Fruit fly (Drosophila melanogaster) whole organism, embryonic: ENCODE data around the gene CG16717.

Experiments
- Asciz ChIP-seq: fragments of 200-800 bp; sonication (Bioruptor generic); optimal IDR thresholded peaks from 2 replicates; lab custom pipeline; 2017; ENCODE audit warnings: missing biosample characterization, mild to moderate bottlenecking, missing genetic modification characterization, missing genetic modification reagents
- Blimp-1 ChIP-seq: fragments of 200-800 bp; sonication (Bioruptor generic); optimal IDR thresholded peaks from 3 replicates; lab custom pipeline; 2018; ENCODE audit warnings: missing biosample characterization, missing genetic modification characterization, mild to moderate bottlenecking, moderate library complexity, missing genetic modification reagents
- C15 ChIP-seq: fragments of 200-800 bp; sonication (Bioruptor generic); IDR thresholded peaks from 3 replicates; pipeline ENCODE4 v1.3.6; 2022; ENCODE audit warnings: missing biosample characterization, missing genetic modification characterization
- CG10267 ChIP-seq: fragments of 200-800 bp; sonication (Bioruptor generic); optimal IDR thresholded peaks from 2 replicates; lab custom pipeline; 2018; ENCODE audit warnings: missing biosample characterization, mild to moderate bottlenecking, missing genetic modification characterization, moderate library complexity
- CG10321 ChIP-seq: fragments of 200-800 bp; sonication (Bioruptor generic); IDR thresholded peaks from 2 replicates; pipeline ENCODE4 v1.3.6; 2022; ENCODE audit warnings: missing biosample characterization, missing genetic modification characterization
- CG10654 ChIP-seq: fragments of 200-800 bp; sonication (Bioruptor generic); optimal IDR thresholded peaks from 2 replicates; lab custom pipeline; 2016; ENCODE audit warnings: missing biosample characterization, missing genetic modification characterization
- CG12155 ChIP-seq: fragments of 200-800 bp; sonication (Bioruptor generic); optimal IDR thresholded peaks from 3 replicates; lab custom pipeline; 2016; ENCODE audit warnings: missing biosample characterization, missing genetic modification characterization
- CG1233 ChIP-seq: fragments of 200-800 bp; sonication (Bioruptor generic); optimal IDR thresholded peaks from 4 replicates; lab custom pipeline; 2018; ENCODE audit warnings: missing biosample characterization, mild to moderate bottlenecking, missing genetic modification characterization
- CG14860 ChIP-seq: fragments of 200-800 bp; sonication (Bioruptor generic); IDR thresholded peaks from 3 replicates; pipeline ENCODE4 v1.3.6; 2022; ENCODE audit warnings: missing biosample characterization, missing genetic modification characterization; ENCODE audit not compliant: partially characterized antibody
- CG15011 ChIP-seq: fragments of 200-800 bp; sonication (Bioruptor generic); optimal IDR thresholded peaks from 3 replicates; lab custom pipeline; 2018; ENCODE audit warnings: missing biosample characterization, mild to moderate bottlenecking, missing genetic modification characterization
- CG1647 ChIP-seq: fragments of 200-800 bp; sonication (Bioruptor generic); optimal IDR thresholded peaks from 3 replicates; lab custom pipeline; 2016; ENCODE audit warnings: missing biosample characterization, missing genetic modification characterization
- CG17186 ChIP-seq: fragments of 200-800 bp; sonication (Bioruptor generic); optimal IDR thresholded peaks from 3 replicates; lab custom pipeline; 2017; ENCODE audit warnings: missing biosample characterization, missing genetic modification reagents, missing genetic modification characterization
- CG18476 ChIP-seq: fragments of 200-800 bp; sonication (Bioruptor generic); optimal IDR thresholded peaks from 2 replicates; lab custom pipeline; 2016; ENCODE audit warnings: missing biosample characterization, mild to moderate bottlenecking, missing genetic modification characterization
- CG2889 ChIP-seq: fragments of 200-800 bp; sonication (Bioruptor generic); IDR thresholded peaks from 3 replicates; pipeline ENCODE4 v1.3.6; 2022; ENCODE audit warnings: missing biosample characterization, missing genetic modification characterization
- CG30403 ChIP-seq: fragments of 200-800 bp; sonication (Bioruptor generic); optimal IDR thresholded peaks from 3 replicates; lab custom pipeline; 2016; ENCODE audit warnings: missing biosample characterization, missing genetic modification characterization
- CG4424 ChIP-seq: fragments of 200-800 bp; sonication (Bioruptor generic); optimal IDR thresholded peaks from 3 replicates; lab custom pipeline; 2016; ENCODE audit warnings: missing biosample characterization, missing genetic modification characterization
- CG6654 ChIP-seq: fragments of 200-800 bp; sonication (Bioruptor generic); optimal IDR thresholded peaks from 2 replicates; lab custom pipeline; 2017; ENCODE audit warnings: missing biosample characterization, mild to moderate bottlenecking, missing genetic modification characterization
- CG9215 ChIP-seq: fragments of 200-800 bp; sonication (Bioruptor generic); IDR thresholded peaks from 2 replicates; pipeline ENCODE4 v1.3.6; 2022; ENCODE audit warnings: missing biosample characterization, missing genetic modification characterization
- CG9797 ChIP-seq: fragments of 200-800 bp; sonication (Bioruptor generic); optimal IDR thresholded peaks from 3 replicates; lab custom pipeline; 2018; ENCODE audit warnings: missing biosample characterization, mild to moderate bottlenecking, missing genetic modification characterization
- CG9932 ChIP-seq: fragments of 200-800 bp; sonication (Bioruptor generic); IDR thresholded peaks from 2 replicates; pipeline ENCODE4 v1.3.6; 2022; ENCODE audit warnings: missing biosample characterization, missing genetic modification characterization
- CkIIα-i1 ChIP-seq: fragments of 200-800 bp; sonication (Bioruptor generic); IDR thresholded peaks from 2 replicates; pipeline ENCODE4 v1.3.6; 2022; ENCODE audit warnings: missing biosample characterization, missing genetic modification characterization
- Doc3 ChIP-seq: fragments of 200-800 bp; sonication (Bioruptor generic); IDR thresholded peaks from 3 replicates; pipeline ENCODE4 v1.3.6; 2022; ENCODE audit warnings: missing biosample characterization, missing genetic modification characterization; ENCODE audit not compliant: partially characterized antibody
- Fer2 ChIP-seq: fragments of 200-800 bp; sonication (Bioruptor generic); optimal IDR thresholded peaks from 2 replicates; lab custom pipeline; 2018; ENCODE audit warnings: missing biosample characterization, mild to moderate bottlenecking, missing genetic modification characterization, moderate library complexity
- Gug ChIP-seq: fragments of 200-800 bp; sonication (Bioruptor generic); IDR thresholded peaks from 4 replicates; pipeline ENCODE4 v1.3.6; 2022; ENCODE audit warnings: missing biosample characterization, missing genetic modification characterization
- HLHmδ ChIP-seq: fragments of 200-800 bp; sonication (Bioruptor generic); optimal IDR thresholded peaks from 2 replicates; lab custom pipeline; 2018; ENCODE audit warnings: missing biosample characterization, mild to moderate bottlenecking, missing genetic modification characterization, moderate library complexity
- Hmx ChIP-seq: fragments of 200-800 bp; sonication (Bioruptor generic); optimal IDR thresholded peaks from 2 replicates; lab custom pipeline; 2016; ENCODE audit warnings: missing biosample characterization, missing genetic modification characterization
- Lim3 ChIP-seq: fragments of 200-800 bp; sonication (Bioruptor generic); IDR thresholded peaks from 2 replicates; pipeline ENCODE4 v1.3.6; 2022; ENCODE audit warnings: missing biosample characterization, missing genetic modification characterization
- Lpt ChIP-seq: fragments of >200 bp; optimal IDR thresholded peaks from 2 replicates; lab custom pipeline; 2018; ENCODE audit warnings: missing biosample characterization, missing genetic modification characterization
- NfI ChIP-seq: fragments of 200-800 bp; sonication (Bioruptor generic); optimal IDR thresholded peaks from 3 replicates; lab custom pipeline; 2018; ENCODE audit warnings: missing biosample characterization, mild to moderate bottlenecking, missing genetic modification characterization, moderate library complexity
- Sox100B ChIP-seq: fragments of 200-800 bp; sonication (Bioruptor generic); optimal IDR thresholded peaks from 3 replicates; lab custom pipeline; 2018; ENCODE audit warnings: missing biosample characterization, mild to moderate bottlenecking, missing genetic modification characterization
- TFAM ChIP-seq: fragments of 200-800 bp; sonication (Bioruptor generic); optimal IDR thresholded peaks from 2 replicates; lab custom pipeline; 2017; ENCODE audit warnings: missing biosample characterization, missing genetic modification characterization, inconsistent platforms
- Trl ChIP-seq, 3 experiments: fragments of >200 bp in 2 of 3; fragments of 200-800 bp in 1 of 3; sonication (Bioruptor generic) in 1 of 3; optimal IDR thresholded peaks; 2 replicates in 1 of 3; 3 replicates in 2 of 3; lab custom pipeline; 2016 to 2017; ENCODE audit warnings: missing biosample characterization in 1 of 3, missing genetic modification characterization in 1 of 3
- bbx ChIP-seq: fragments of 200-800 bp; sonication (Bioruptor generic); IDR thresholded peaks from 2 replicates; pipeline ENCODE4 v1.3.6; 2022; ENCODE audit warnings: missing biosample characterization, missing genetic modification characterization; ENCODE audit not compliant: partially characterized antibody
- chinmo ChIP-seq: fragments of 200-800 bp; sonication (Bioruptor generic); IDR thresholded peaks from 4 replicates; pipeline ENCODE4 v1.3.6; 2022; ENCODE audit warnings: missing biosample characterization, missing genetic modification characterization; ENCODE audit not compliant: partially characterized antibody
- dan ChIP-seq: fragments of 200-800 bp; sonication (Bioruptor generic); IDR thresholded peaks from 2 replicates; pipeline ENCODE4 v1.3.6; 2022; ENCODE audit warnings: missing biosample characterization, missing genetic modification characterization
- dmrt11E ChIP-seq: fragments of 200-800 bp; sonication (Bioruptor generic); optimal IDR thresholded peaks from 3 replicates; lab custom pipeline; 2018; ENCODE audit warnings: missing biosample characterization, mild to moderate bottlenecking, missing genetic modification characterization, moderate library complexity
- ftz-f1 ChIP-seq: fragments of 200-800 bp; sonication (Bioruptor generic); optimal IDR thresholded peaks from 2 replicates; lab custom pipeline; 2016; ENCODE audit warnings: missing biosample characterization, missing genetic modification characterization
- grau ChIP-seq: fragments of 200-800 bp; optimal IDR thresholded peaks from 3 replicates; lab custom pipeline; 2019; ENCODE audit warnings: missing biosample characterization, mild to moderate bottlenecking, missing genetic modification characterization, moderate library complexity
- h ChIP-seq: fragments of >200 bp; optimal IDR thresholded peaks from 2 replicates; lab custom pipeline; 2017
- jigr1 ChIP-seq: fragments of 200-800 bp; sonication (Bioruptor generic); IDR thresholded peaks from 3 replicates; pipeline ENCODE4 v1.3.6; 2022; ENCODE audit warnings: missing biosample characterization, missing genetic modification characterization
- mirr ChIP-seq: fragments of 200-800 bp; sonication (Bioruptor generic); optimal IDR thresholded peaks from 3 replicates; lab custom pipeline; 2018; ENCODE audit warnings: missing biosample characterization, mild to moderate bottlenecking, missing genetic modification characterization
- nau ChIP-seq: fragments of 200-800 bp; sonication (Bioruptor generic); optimal IDR thresholded peaks from 3 replicates; lab custom pipeline; 2017; ENCODE audit warnings: missing biosample characterization, mild to moderate bottlenecking, missing genetic modification characterization, missing genetic modification reagents
- org-1 ChIP-seq: fragments of 200-800 bp; sonication (Bioruptor generic); optimal IDR thresholded peaks from 2 replicates; lab custom pipeline; 2017; ENCODE audit warnings: missing biosample characterization, missing genetic modification characterization
- p53 ChIP-seq: fragments of 200-800 bp; sonication (Bioruptor generic); optimal IDR thresholded peaks from 2 replicates; lab custom pipeline; 2016; ENCODE audit warnings: missing biosample characterization, missing genetic modification characterization
- repo ChIP-seq: fragments of 200-800 bp; sonication (Bioruptor generic); optimal IDR thresholded peaks from 2 replicates; lab custom pipeline; 2016; ENCODE audit warnings: missing biosample characterization, missing genetic modification characterization
- schlank ChIP-seq: fragments of 200-800 bp; sonication (Bioruptor generic); optimal IDR thresholded peaks from 2 replicates; lab custom pipeline; 2018; ENCODE audit warnings: missing biosample characterization, mild to moderate bottlenecking, missing genetic modification characterization
- sima ChIP-seq: fragments of 200-800 bp; sonication (Bioruptor generic); optimal IDR thresholded peaks from 2 replicates; lab custom pipeline; 2016; ENCODE audit warnings: missing biosample characterization, missing genetic modification characterization
- slbo ChIP-seq: fragments of 200-800 bp; sonication (Bioruptor generic); IDR thresholded peaks from 2 replicates; pipeline ENCODE4 v1.3.6; 2022; ENCODE audit warnings: missing biosample characterization, missing genetic modification characterization
- stc ChIP-seq: fragments of 200-800 bp; sonication (Bioruptor generic); IDR thresholded peaks from 2 replicates; pipeline ENCODE4 v1.3.6; 2022; ENCODE audit warnings: missing biosample characterization, missing genetic modification characterization
- tio ChIP-seq: fragments of 200-800 bp; sonication (Bioruptor generic); optimal IDR thresholded peaks from 2 replicates; lab custom pipeline; 2017; ENCODE audit warnings: missing biosample characterization, missing genetic modification characterization, inconsistent platforms
- tx ChIP-seq: fragments of 200-800 bp; sonication (Bioruptor generic); optimal IDR thresholded peaks from 2 replicates; lab custom pipeline; 2016; ENCODE audit warnings: missing biosample characterization, missing genetic modification characterization
- wdn ChIP-seq: fragments of 200-800 bp; sonication (Bioruptor generic); IDR thresholded peaks from 2 replicates; pipeline ENCODE4 v1.3.6; 2022; ENCODE audit warnings: missing biosample characterization, missing genetic modification characterization

Gene CG16717

DNA sequence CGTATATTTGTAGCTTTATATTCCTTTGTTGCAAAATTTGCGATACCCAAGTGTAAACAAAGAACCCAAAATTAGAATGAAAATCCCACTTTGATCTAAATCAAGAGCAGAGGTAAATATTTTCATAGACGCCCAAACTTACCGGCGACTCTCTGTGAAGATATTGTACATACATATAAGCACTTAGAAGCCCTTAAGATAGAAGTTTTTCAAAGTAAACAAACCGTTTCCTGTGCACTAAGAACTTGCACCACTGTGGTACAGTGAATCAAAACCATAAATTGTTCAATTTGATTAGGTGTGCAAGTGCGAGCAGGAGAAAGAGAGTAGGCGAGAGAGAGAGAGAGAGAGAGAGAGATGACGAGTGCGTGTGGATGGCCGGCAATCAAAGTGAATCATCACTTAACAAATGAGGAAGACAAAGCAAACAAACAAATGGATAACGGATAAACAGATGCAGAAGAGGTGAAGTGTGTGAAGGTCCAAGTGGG lies 949 bp upstream of the CG16717 start (continued):
- TF ChIP-seq Lpt (GFP tag; lab: Kevin White, UChicago) (no peak), CG17186 (GFP tag; lab: Kevin White, UChicago) (no peak), schlank (tag; lab: Kevin White, UChicago) (no peak), Blimp-1 (GFP tag; lab: Kevin White, UChicago) (no peak), sima (GFP tag; lab: Kevin White, UChicago) (no peak), ftz-f1 (GFP tag; lab: Kevin White, UChicago) (no peak), org-1 (GFP tag; lab: Kevin White, UChicago) (no peak), slbo (no peak), h (lab: Kevin White, UChicago) (no peak), repo (GFP tag; lab: Kevin White, UChicago) (no peak), jigr1 (GFP tag; lab: Robert Waterston, UW) (no peak), CkIIα-i1 (GFP tag; lab: Robert Waterston, UW) (no peak), p53 (GFP tag; lab: Kevin White, UChicago) (no peak), CG1647 (GFP tag; lab: Kevin White, UChicago) (no peak), HLHmδ (GFP tag; lab: Kevin White, UChicago) (peak; percentile 30), Lim3 (GFP tag; lab: Robert Waterston, UW) (no peak), CG15011 (GFP tag; lab: Kevin White, UChicago) (no peak), nau (no peak), CG1233 (GFP tag; lab: Kevin White, UChicago) (peak; percentile 26), TFAM (GFP tag; lab: Kevin White, UChicago) (no peak), CG9932 (no peak), Gug (no peak), Sox100B (GFP tag; lab: Kevin White, UChicago) (peak; percentile 14), wdn (no peak), Trl (optimal IDR thresholded peaks at IDR 0.05; lab: Kevin White, UChicago) (peak; percentile 58 to 79), Trl (GFP tag; optimal IDR thresholded peaks at IDR 0.05; lab: Kevin White, UChicago) (peak; percentile 5), dmrt11E (no peak), CG10654 (GFP tag; lab: Kevin White, UChicago) (no peak), Asciz (peak; percentile 13), bbx (GFP tag; lab: Robert Waterston, UW) (no peak), CG9215 (GFP tag; lab: Robert Waterston, UW) (no peak), CG10321 (GFP tag; lab: Robert Waterston, UW) (peak; percentile 68), CG12155 (GFP tag; lab: Kevin White, UChicago) (no peak), Doc3 (no peak), CG18476 (no peak), C15 (GFP tag; lab: Robert Waterston, UW) (no peak), Fer2 (tag; lab: Kevin White, UChicago) (no peak), CG6654 (GFP tag; lab: Kevin White, UChicago) (no peak), CG9797 (GFP tag; lab: Kevin White, UChicago) (no peak), CG4424 (GFP tag; lab: Kevin White, UChicago) (no peak), CG30403 (no peak), tx (no peak), NfI (GFP tag; lab: Kevin White, UChicago) (peak; percentile 3), CG2889 (GFP tag; lab: Robert Waterston, UW) (no peak), chinmo (no peak; the same call in 3 of the 4 replicates), CG14860 (GFP tag; lab: Robert Waterston, UW) (no peak), Hmx (GFP tag; lab: Kevin White, UChicago) (no peak), stc (no peak; the same call in 1 of the 2 replicates), grau (tag; lab: Kevin White, UChicago) (peak; percentile 85), CG10267 (tag; lab: Kevin White, UChicago) (no peak), tio (GFP tag; lab: Kevin White, UChicago) (peak; percentile 19), dan (GFP tag; lab: Robert Waterston, UW) (no peak), mirr (GFP tag; lab: Kevin White, UChicago) (no peak)
